Fruit fly (Drosophila melanogaster): ENCODE results near the gene melt.

Gene melt

DNA sequence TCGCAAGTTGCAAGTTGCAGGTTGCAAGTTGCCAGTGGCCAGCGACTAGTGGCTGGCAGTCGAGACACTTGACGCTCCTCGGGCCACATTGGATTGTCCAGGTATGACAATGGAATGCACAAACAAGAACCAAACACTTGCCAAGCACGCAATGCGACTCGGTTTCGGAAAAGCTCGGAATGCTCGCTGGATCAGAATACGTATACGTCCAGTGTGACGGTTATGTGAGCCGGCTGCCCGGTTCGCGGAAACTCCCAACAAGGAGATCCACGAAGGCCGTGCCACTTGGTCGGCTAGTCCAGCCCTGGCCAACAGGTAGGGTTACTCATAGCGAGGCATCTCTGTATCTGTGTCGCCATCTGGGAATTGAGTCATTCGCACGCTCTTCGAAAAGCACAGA is 2.3 kb downstream of the melt start:
- TF ChIP-seq usp (GFP tag; optimal IDR thresholded peaks at IDR 0.05) (no peak), CG8478 (optimal IDR thresholded peaks at IDR 0.05) (no peak), psq (optimal IDR thresholded peaks at IDR 0.05) (no peak), pan (optimal IDR thresholded peaks at IDR 0.05) (no peak), Dll (optimal IDR thresholded peaks at IDR 0.05) (no peak), EcR (GFP tag; optimal IDR thresholded peaks at IDR 0.05) (no peak)

DNA sequence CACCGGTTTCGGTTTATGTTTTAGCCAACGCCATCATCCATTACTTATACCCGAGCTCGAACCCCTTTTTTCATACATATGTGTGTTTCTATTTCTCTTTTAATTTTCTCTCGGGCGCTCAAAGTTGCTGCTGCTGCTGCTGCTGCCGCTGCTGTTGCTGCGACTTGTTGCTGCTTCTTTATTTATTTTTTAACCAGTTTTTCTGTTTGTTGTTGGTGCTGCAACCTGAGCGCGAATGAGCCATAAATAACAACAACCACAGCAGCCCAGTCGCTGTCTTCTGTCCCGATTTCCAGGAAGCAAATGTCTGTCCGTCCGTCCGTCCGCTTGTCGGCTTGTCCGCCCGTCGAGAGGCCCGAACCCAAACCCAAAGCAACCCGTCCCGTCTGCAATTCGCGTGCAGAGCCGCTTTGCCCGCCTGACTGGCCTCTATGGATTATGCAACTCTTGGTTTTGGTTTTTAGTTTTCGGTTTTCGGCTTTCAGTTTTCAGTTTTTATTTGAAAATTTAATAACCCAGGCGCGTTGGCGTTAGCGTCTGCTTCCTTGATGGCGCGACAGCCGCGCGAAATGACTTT is 3.4 kb downstream of the melt start:
- TF ChIP-seq CG8478 (optimal IDR thresholded peaks at IDR 0.05) (no peak), usp (GFP tag; optimal IDR thresholded peaks at IDR 0.05) (no peak), EcR (GFP tag; optimal IDR thresholded peaks at IDR 0.05) (no peak), pan (optimal IDR thresholded peaks at IDR 0.05) (no peak), Dll (optimal IDR thresholded peaks at IDR 0.05) (no peak), psq (optimal IDR thresholded peaks at IDR 0.05) (no peak)

dm6 chr3L:7143283-7143682 is 9.0 kb downstream of the melt start:
- TF ChIP-seq pan (optimal IDR thresholded peaks at IDR 0.05) (no peak), usp (GFP tag; optimal IDR thresholded peaks at IDR 0.05) (no peak), EcR (GFP tag; optimal IDR thresholded peaks at IDR 0.05) (no peak), CG8478 (optimal IDR thresholded peaks at IDR 0.05) (no peak), psq (optimal IDR thresholded peaks at IDR 0.05) (no peak), Dll (optimal IDR thresholded peaks at IDR 0.05) (no peak)

- TF ChIP-seq EcR (GFP tag; optimal IDR thresholded peaks at IDR 0.05) (no peak), CG8478 (optimal IDR thresholded peaks at IDR 0.05) (no peak), psq (optimal IDR thresholded peaks at IDR 0.05) (no peak), pan (optimal IDR thresholded peaks at IDR 0.05) (no peak), usp (GFP tag; optimal IDR thresholded peaks at IDR 0.05) (no peak)
These were observed 13.5 kb downstream of the melt start for dm6 chr3L:7147796-7148195.

DNA sequence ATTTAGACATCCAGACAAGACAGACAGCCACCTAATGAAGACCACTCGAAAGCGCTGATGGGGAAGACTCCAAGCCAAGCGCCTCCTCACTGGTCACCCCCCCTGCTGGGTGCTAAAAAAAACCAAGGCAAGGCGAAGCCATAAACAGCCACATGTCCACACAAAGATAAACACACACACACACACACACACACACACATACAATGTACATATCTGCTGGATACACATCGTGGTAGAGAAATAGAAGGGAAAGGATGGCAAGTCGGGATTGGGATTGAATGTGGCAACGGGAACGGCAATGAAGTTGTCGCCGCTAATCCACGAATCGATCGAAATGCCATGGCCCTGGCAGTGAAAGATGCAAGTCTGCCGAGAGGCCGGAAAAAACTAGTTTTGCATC is 15.1 kb downstream of the melt start:
- TF ChIP-seq CG8478 (optimal IDR thresholded peaks at IDR 0.05), result no peak
- no peak for TF ChIP-seq usp (GFP tag; optimal IDR thresholded peaks at IDR 0.05)
- no peak for TF ChIP-seq EcR (GFP tag; optimal IDR thresholded peaks at IDR 0.05)
- no peak for TF ChIP-seq pan (optimal IDR thresholded peaks at IDR 0.05)
- TF ChIP-seq Dll (optimal IDR thresholded peaks at IDR 0.05), result no peak
- TF ChIP-seq psq (optimal IDR thresholded peaks at IDR 0.05), result no peak

dm6 chr3L:7149827-7150226 is 15.5 kb downstream of the melt start:
- TF ChIP-seq CG8478 (optimal IDR thresholded peaks at IDR 0.05), result no peak

DNA sequence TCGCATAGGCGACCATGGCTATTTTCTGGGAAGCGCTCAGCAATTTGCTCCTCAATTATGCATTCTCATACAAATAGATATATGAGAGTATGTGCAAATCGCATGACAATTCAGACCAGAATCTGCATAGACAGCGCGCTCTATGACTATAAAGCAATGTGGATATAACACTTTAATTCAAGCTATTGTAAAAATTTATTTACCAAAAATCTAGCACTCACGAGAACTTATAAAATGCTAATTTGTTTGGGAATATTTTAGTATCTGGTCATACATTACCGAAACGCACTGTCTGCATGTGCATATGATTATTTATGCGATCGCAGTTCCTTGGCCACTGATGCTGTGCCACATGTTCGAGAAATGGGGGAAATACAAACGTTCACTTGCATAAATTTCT is 16.5 kb downstream of the melt start:
- TF ChIP-seq EcR (GFP tag; optimal IDR thresholded peaks at IDR 0.05), result no peak
- no peak for TF ChIP-seq pan (optimal IDR thresholded peaks at IDR 0.05)
- TF ChIP-seq CG8478 (optimal IDR thresholded peaks at IDR 0.05), result no peak
- no peak for TF ChIP-seq Dll (optimal IDR thresholded peaks at IDR 0.05)
- TF ChIP-seq usp (GFP tag; optimal IDR thresholded peaks at IDR 0.05), result no peak
- TF ChIP-seq psq (optimal IDR thresholded peaks at IDR 0.05), result no peak

DNA sequence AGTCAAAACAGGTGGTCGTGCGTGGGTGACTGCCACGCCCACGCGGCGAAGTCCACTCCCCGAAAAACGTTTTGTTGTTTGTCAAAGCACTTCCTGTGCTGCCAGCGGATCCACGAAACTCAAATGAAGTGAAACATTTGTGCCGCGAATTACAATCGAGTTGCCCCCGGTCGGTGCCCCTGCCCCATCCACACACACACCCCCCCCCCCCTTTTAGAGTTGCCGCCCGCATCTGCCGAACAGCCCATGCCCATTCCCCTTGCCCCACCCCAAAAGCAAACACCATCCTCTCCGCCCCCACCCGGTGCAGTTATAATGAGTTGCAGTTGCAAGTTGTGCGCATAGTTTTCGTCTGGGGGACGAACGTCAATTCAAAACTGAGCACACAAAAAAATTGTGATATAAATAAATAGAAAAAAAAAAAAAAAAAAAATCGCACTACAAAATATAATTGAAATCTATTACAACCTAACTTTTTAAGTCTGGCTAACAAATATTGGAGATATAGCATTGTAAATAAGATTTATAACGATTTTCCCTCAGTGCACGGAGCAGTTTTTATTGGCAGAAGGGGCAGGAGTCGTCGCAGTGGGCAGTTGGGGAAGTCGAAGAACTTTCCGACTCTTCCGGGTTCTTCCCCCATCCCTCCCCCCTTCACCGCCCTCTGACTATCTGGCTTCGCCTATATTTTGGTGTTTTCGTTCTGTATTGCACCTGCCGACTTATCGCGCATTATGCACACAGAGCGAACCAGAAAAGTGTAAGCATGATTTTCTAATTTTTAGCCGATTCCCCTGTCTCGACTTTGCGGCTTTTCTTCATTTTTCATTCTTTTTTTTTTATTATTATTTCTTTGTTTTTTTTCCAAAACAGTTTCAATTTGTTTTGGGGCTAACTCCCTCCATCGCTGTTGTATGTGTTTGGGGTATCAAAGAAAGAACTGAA is 17.5 kb downstream of the melt start:
- TF ChIP-seq CG8478 (optimal IDR thresholded peaks at IDR 0.05) (no peak), Dll (optimal IDR thresholded peaks at IDR 0.05) (no peak), psq (optimal IDR thresholded peaks at IDR 0.05) (no peak), EcR (GFP tag; optimal IDR thresholded peaks at IDR 0.05) (no peak), usp (GFP tag; optimal IDR thresholded peaks at IDR 0.05) (no peak)

DNA sequence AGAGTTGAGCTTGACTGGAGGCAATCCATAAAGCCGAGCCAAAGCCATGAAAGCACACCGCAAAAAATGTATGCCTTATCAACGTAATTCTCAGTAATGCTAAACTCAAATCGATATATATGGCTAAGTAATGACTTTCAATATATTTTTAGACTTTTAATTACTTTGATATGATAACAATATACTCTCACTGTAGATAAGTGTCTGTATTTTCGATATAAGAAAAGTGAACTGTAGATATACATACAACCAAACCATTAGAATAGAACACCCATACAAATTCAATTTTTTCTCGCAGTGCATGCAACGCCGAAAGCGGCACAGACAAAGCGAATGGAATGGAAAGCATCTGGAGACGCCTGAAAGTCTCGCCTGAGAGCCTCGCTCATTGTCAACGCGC is 19.3 kb downstream of the melt start:
- no peak for TF ChIP-seq EcR (GFP tag; optimal IDR thresholded peaks at IDR 0.05)
- TF ChIP-seq usp (GFP tag; optimal IDR thresholded peaks at IDR 0.05), result no peak
- no peak for TF ChIP-seq psq (optimal IDR thresholded peaks at IDR 0.05)
- no peak for TF ChIP-seq CG8478 (optimal IDR thresholded peaks at IDR 0.05)
- no peak for TF ChIP-seq Dll (optimal IDR thresholded peaks at IDR 0.05)

- TF ChIP-seq pan (optimal IDR thresholded peaks at IDR 0.05), result no peak
- TF ChIP-seq usp (GFP tag; optimal IDR thresholded peaks at IDR 0.05), result no peak
- TF ChIP-seq EcR (GFP tag; optimal IDR thresholded peaks at IDR 0.05), result no peak
These were observed 19.9 kb downstream of the melt start for dm6 chr3L:7154249-7154648.

DNA sequence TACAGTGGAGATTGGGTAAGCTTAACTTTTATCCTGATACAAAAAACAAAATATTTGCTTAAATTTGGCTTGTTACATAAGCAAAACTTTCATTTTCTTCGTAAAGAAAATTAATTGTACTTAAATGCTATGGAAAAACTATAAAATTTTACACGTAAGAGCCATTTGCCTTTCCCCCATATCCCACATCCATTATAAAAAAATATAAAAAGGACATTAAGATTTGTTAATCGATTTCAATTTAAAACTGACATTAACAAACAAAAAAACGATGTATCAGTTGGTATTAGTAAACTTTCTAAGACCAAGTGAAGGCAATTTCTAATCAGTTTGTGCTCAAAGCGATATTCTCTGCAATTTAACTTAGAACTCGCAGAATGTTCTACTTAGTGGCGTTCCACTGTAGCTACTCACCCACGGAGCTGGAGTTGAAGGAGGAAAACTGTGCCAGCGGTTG is 21.2 kb downstream of the melt start:
- TF ChIP-seq Dll (optimal IDR thresholded peaks at IDR 0.05) (no peak), psq (optimal IDR thresholded peaks at IDR 0.05) (no peak), pan (optimal IDR thresholded peaks at IDR 0.05) (no peak), CG8478 (optimal IDR thresholded peaks at IDR 0.05) (no peak), EcR (GFP tag; optimal IDR thresholded peaks at IDR 0.05) (no peak), usp (GFP tag; optimal IDR thresholded peaks at IDR 0.05) (no peak)

DNA sequence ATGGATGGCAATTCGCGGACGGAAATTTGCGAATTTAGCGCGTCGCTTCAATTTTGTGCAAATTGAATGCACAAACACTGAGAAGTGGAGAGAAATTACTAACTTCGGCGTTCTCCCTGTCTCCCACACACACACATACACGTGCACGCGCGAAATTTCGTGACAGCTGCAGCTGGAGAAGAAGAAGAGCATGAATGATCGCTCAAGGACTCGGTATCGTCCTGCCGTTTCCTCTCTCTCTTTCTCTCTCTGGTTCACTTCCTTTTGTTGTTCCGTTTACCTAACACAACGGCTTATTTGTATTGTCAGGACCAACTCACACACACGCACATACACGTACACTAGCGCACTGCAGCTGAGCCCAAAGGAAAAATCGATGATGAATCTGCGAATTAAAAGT is 21.9 kb downstream of the melt start:
- TF ChIP-seq pan (optimal IDR thresholded peaks at IDR 0.05) (no peak), CG8478 (optimal IDR thresholded peaks at IDR 0.05) (no peak), EcR (GFP tag; optimal IDR thresholded peaks at IDR 0.05) (no peak), usp (GFP tag; optimal IDR thresholded peaks at IDR 0.05) (no peak), Dll (optimal IDR thresholded peaks at IDR 0.05) (no peak), psq (optimal IDR thresholded peaks at IDR 0.05) (no peak)
